Worm (Caenorhabditis elegans): ENCODE measurements around the gene T02G5.14.

T02G5.14 gene

ce11 chrII:7051778-7052177 is 32.3 kb upstream of the T02G5.14 start, which contains the start of gene ZK1127.12:
Gene ZK1127.12 (plus strand): TSS chrII:7052078.
- TF ChIP-seq Y22D7AL.16 (tag; optimal IDR thresholded peaks at IDR 0.05) = no peak
- TF ChIP-seq hlh-6 (tag; optimal IDR thresholded peaks at IDR 0.05) = no peak
- TF ChIP-seq ceh-2 (tag; optimal IDR thresholded peaks at IDR 0.05) = no peak
- TF ChIP-seq pha-2 (tag; optimal IDR thresholded peaks at IDR 0.05) = no peak
- TF ChIP-seq C08G9.2 (tag; optimal IDR thresholded peaks at IDR 0.05) = no peak
- no peak for TF ChIP-seq hlh-15 (tag; optimal IDR thresholded peaks at IDR 0.05)
- no peak for TF ChIP-seq npax-4 (tag; optimal IDR thresholded peaks at IDR 0.05)
- TF ChIP-seq lim-6 (tag; optimal IDR thresholded peaks at IDR 0.05) = no peak
- no peak for TF ChIP-seq sox-2 (GFP tag; IDR thresholded peaks at IDR 0.05)
- TF ChIP-seq odd-2 (tag; optimal IDR thresholded peaks at IDR 0.05) = no peak
- TF ChIP-seq K02D7.2 (tag; optimal IDR thresholded peaks at IDR 0.05) = no peak
- no peak for TF ChIP-seq tbx-7 (tag; optimal IDR thresholded peaks at IDR 0.05)
- no peak for TF ChIP-seq elt-4 (tag; optimal IDR thresholded peaks at IDR 0.05)
- no peak for TF ChIP-seq C38D4.7 (GFP tag; optimal IDR thresholded peaks at IDR 0.05)
- TF ChIP-seq ceh-14 (tag; optimal IDR thresholded peaks at IDR 0.05) = no peak
- no peak for TF ChIP-seq ceh-31 (tag; optimal IDR thresholded peaks at IDR 0.05)
- TF ChIP-seq fax-1 (tag; optimal IDR thresholded peaks at IDR 0.05) = no peak
- TF ChIP-seq nhr-11 (tag; optimal IDR thresholded peaks at IDR 0.05) = no peak
- TF ChIP-seq fkh-6 (tag; optimal IDR thresholded peaks at IDR 0.05) = no peak
- TF ChIP-seq dmd-4 (tag; optimal IDR thresholded peaks at IDR 0.05; ENCODE audit: borderline replicate concordance) = no peak

DNA sequence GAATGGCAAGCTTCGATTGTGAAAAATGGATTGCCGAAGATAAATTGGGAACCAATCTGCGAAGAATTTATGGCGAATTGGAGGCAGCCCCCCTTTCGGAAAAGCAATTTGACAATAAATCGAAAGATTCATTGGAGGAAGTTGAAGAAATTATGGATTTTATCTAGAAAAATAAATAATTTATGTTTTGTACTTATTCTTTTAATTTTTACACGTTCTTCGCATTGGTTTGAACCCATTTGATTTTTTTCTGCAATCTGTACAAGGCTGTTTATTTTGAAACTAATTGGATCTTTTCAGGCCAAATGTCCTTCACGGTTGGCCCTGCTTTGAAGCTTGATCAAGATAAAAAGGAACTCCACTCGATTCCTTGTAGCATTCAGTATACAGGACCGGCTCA is 31.1 kb upstream of the T02G5.14 start, which contains the start of gene ZK1127.13:
ZK1127.13 (plus strand) TSS at position 301 of the 400 bp plus-strand sequence.
- TF ChIP-seq syd-9 (tag; optimal IDR thresholded peaks at IDR 0.05) = no peak
- TF ChIP-seq nhr-11 (tag; optimal IDR thresholded peaks at IDR 0.05) = no peak
- TF ChIP-seq C38D4.7 (GFP tag; optimal IDR thresholded peaks at IDR 0.05) = no peak
- TF ChIP-seq lim-6 (tag; optimal IDR thresholded peaks at IDR 0.05) = no peak
- no peak for TF ChIP-seq madf-2 (tag; optimal IDR thresholded peaks at IDR 0.05)
- TF ChIP-seq pqm-1 (tag; optimal IDR thresholded peaks at IDR 0.05) = no peak
- no peak for TF ChIP-seq dmd-4 (tag; optimal IDR thresholded peaks at IDR 0.05; ENCODE audit: borderline replicate concordance)
- no peak for TF ChIP-seq rnt-1 (tag; optimal IDR thresholded peaks at IDR 0.05)
- TF ChIP-seq fkh-6 (tag; optimal IDR thresholded peaks at IDR 0.05) = no peak
- no peak for TF ChIP-seq zip-5 (tag; optimal IDR thresholded peaks at IDR 0.05)
- TF ChIP-seq tbx-2 (tag; optimal IDR thresholded peaks at IDR 0.05) = no peak
- no peak for TF ChIP-seq unc-55 (GFP tag; optimal IDR thresholded peaks at IDR 0.05)
- TF ChIP-seq pha-4 (tag; optimal IDR thresholded peaks at IDR 0.05) = no peak

ce11 chrII:7053649-7054048 is 30.5 kb upstream of the T02G5.14 start, which contains the start of gene ZK1127.4:
Gene ZK1127.4 (plus strand): TSS chrII:7053949.
- TF ChIP-seq Y22D7AL.16 (tag; optimal IDR thresholded peaks at IDR 0.05) (no peak), K09A11.1 (tag; optimal IDR thresholded peaks at IDR 0.05; ENCODE audit: insufficient read depth) (no peak), lin-11 (tag; optimal IDR thresholded peaks at IDR 0.05) (no peak), unc-3 (GFP tag; conservative IDR thresholded peaks at IDR 0.05) (no peak), unc-3 (tag; optimal IDR thresholded peaks at IDR 0.05) (no peak), elt-2 (tag; optimal IDR thresholded peaks at IDR 0.05) (no peak), fkh-10 (GFP tag; optimal IDR thresholded peaks at IDR 0.05) (no peak), syd-9 (tag; optimal IDR thresholded peaks at IDR 0.05) (no peak), hlh-15 (tag; optimal IDR thresholded peaks at IDR 0.05) (no peak), nhr-232 (tag; optimal IDR thresholded peaks at IDR 0.05) (no peak), ceh-34 (tag; optimal IDR thresholded peaks at IDR 0.05) (no peak), tbx-2 (tag; optimal IDR thresholded peaks at IDR 0.05) (no peak), ceh-31 (tag; optimal IDR thresholded peaks at IDR 0.05) (no peak), T23F11.4 (GFP tag; optimal IDR thresholded peaks at IDR 0.05) (no peak), ceh-18 (tag; optimal IDR thresholded peaks at IDR 0.05) (no peak), hlh-8 (tag; optimal IDR thresholded peaks at IDR 0.05) (no peak), pros-1 (tag; optimal IDR thresholded peaks at IDR 0.05) (no peak), fkh-6 (tag; optimal IDR thresholded peaks at IDR 0.05) (no peak), unc-55 (GFP tag; optimal IDR thresholded peaks at IDR 0.05) (no peak), ceh-30 (tag; optimal IDR thresholded peaks at IDR 0.05) (no peak)

Data from whole organism, late embryonic.